Worm (Caenorhabditis elegans): ENCODE results near the gene F37C4.5.

DNA sequence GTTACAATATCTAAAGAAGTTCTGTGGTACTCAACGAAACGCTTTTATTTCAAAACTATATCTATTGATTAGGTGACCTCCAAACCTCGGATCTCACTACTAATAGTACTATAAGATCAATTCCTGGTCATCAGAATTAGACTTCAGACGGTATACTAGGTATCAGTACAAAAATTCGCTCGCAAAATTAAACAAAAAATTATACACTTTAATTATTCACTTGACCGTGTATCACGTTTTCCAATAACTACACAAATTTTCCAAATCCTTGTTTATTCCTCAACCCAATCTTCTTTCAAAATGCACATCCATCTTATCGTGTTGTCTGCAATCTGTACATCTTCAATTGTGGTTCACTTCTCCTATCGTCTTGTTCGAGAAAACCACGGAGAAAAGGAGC, 44.6 kb upstream of the F37C4.5 start, which contains the start of gene F56D6.23:
- no peak for TF ChIP-seq ceh-36 (tag; optimal IDR thresholded peaks at IDR 0.05)
- TF ChIP-seq F13C5.2 (tag; optimal IDR thresholded peaks at IDR 0.05) = no peak
- no peak for TF ChIP-seq hnd-1 (tag; optimal IDR thresholded peaks at IDR 0.05)
- TF ChIP-seq tra-4 (tag; optimal IDR thresholded peaks at IDR 0.05) = no peak
- no peak for TF ChIP-seq tbx-11 (GFP tag; IDR thresholded peaks at IDR 0.05)
- no peak for TF ChIP-seq hmg-4 (GFP tag; optimal IDR thresholded peaks at IDR 0.05)
- no peak for TF ChIP-seq ama-1 (optimal IDR thresholded peaks at IDR 0.05)
- TF ChIP-seq ceh-13 (GFP tag; optimal IDR thresholded peaks at IDR 0.05) = no peak
- TF ChIP-seq tbx-37 (GFP tag; conservative IDR thresholded peaks at IDR 0.05) = no peak
- TF ChIP-seq B0310.2 (tag; optimal IDR thresholded peaks at IDR 0.05) = no peak
- no peak for TF ChIP-seq pes-1 (GFP tag; IDR thresholded peaks at IDR 0.05)
- no peak for TF ChIP-seq sea-1 (GFP tag; conservative IDR thresholded peaks at IDR 0.05)
- TF ChIP-seq flt-1 (GFP tag; IDR thresholded peaks at IDR 0.05) = no peak
- no peak for TF ChIP-seq ets-7 (tag; optimal IDR thresholded peaks at IDR 0.05)
